Fruit fly (Drosophila melanogaster) whole organism, embryonic: ENCODE results near the gene PpV.
A peak's percentile ranks its signal among the peaks of the same experiment; 100 is the strongest.

Experiments
- ATbp ChIP-seq: fragments of 200-800 bp; sonication (Bioruptor generic); optimal IDR thresholded peaks from 2 replicates; lab custom pipeline; 2017; ENCODE audit warnings: missing biosample characterization, mild to moderate bottlenecking, missing genetic modification characterization, missing genetic modification reagents
- Antp ChIP-seq: fragments of 200-800 bp; sonication (Bioruptor generic); optimal IDR thresholded peaks from 3 replicates; lab custom pipeline; 2016; ENCODE audit warnings: missing biosample characterization, missing genetic modification characterization
- Awh ChIP-seq: fragments of 200-800 bp; sonication (Bioruptor generic); IDR thresholded peaks from 2 replicates; pipeline ENCODE4, ENCODE4 v1.3.6; 2022; ENCODE audit warnings: missing biosample characterization, missing genetic modification characterization
- Blimp-1 ChIP-seq: fragments of 200-800 bp; sonication (Bioruptor generic); optimal IDR thresholded peaks from 3 replicates; lab custom pipeline; 2018; ENCODE audit warnings: missing biosample characterization, missing genetic modification characterization, mild to moderate bottlenecking, moderate library complexity, missing genetic modification reagents
- C15 ChIP-seq: fragments of 200-800 bp; sonication (Bioruptor generic); IDR thresholded peaks from 3 replicates; pipeline ENCODE4 v1.3.6; 2022; ENCODE audit warnings: missing biosample characterization, missing genetic modification characterization
- CG10147 ChIP-seq: fragments of 200-800 bp; sonication (Bioruptor generic); optimal IDR thresholded peaks from 2 replicates; lab custom pipeline; 2019; ENCODE audit warnings: missing biosample characterization, mild to moderate bottlenecking, missing genetic modification characterization, moderate library complexity
- CG10209 ChIP-seq: fragments of 200-800 bp; sonication (Bioruptor generic); optimal IDR thresholded peaks from 3 replicates; lab custom pipeline; 2017; ENCODE audit warnings: missing biosample characterization, mild to moderate bottlenecking, missing genetic modification characterization, missing genetic modification reagents
- CG10366 ChIP-seq: fragments of 200-800 bp; sonication (Bioruptor generic); IDR thresholded peaks from 2 replicates; pipeline ENCODE4 v1.3.6; 2022; ENCODE audit warnings: missing biosample characterization, missing genetic modification characterization
- CG12769 ChIP-seq: fragments of 200-800 bp; sonication (Bioruptor generic); optimal IDR thresholded peaks from 2 replicates; lab custom pipeline; 2019; ENCODE audit warnings: missing biosample characterization, mild to moderate bottlenecking, missing genetic modification characterization, moderate library complexity
- CG1529 ChIP-seq: fragments of 200-800 bp; sonication (Bioruptor generic); optimal IDR thresholded peaks from 3 replicates; lab custom pipeline; 2018; ENCODE audit warnings: missing biosample characterization, missing genetic modification characterization
- CG15479 ChIP-seq: fragments of 200-800 bp; sonication (Bioruptor generic); optimal IDR thresholded peaks from 3 replicates; lab custom pipeline; 2019; ENCODE audit warnings: missing biosample characterization, mild to moderate bottlenecking, missing genetic modification characterization, moderate library complexity
- CG1602 ChIP-seq: fragments of 200-800 bp; sonication (Bioruptor generic); optimal IDR thresholded peaks from 3 replicates; lab custom pipeline; 2016; ENCODE audit warnings: missing biosample characterization, missing genetic modification characterization
- CG1603 ChIP-seq: fragments of 200-800 bp; sonication (Bioruptor generic); optimal IDR thresholded peaks from 2 replicates; lab custom pipeline; 2019; ENCODE audit warnings: missing biosample characterization, mild to moderate bottlenecking, missing genetic modification characterization, moderate library complexity
- CG2129 ChIP-seq: fragments of 200-800 bp; sonication (Bioruptor generic); IDR thresholded peaks from 2 replicates; pipeline ENCODE4 v1.3.6; 2022; ENCODE audit warnings: missing biosample characterization, missing genetic modification characterization; ENCODE audit not compliant: partially characterized antibody
- CG34224 ChIP-seq: fragments of 200-800 bp; sonication (Bioruptor generic); IDR thresholded peaks from 3 replicates; pipeline ENCODE4 v1.3.6; 2022; ENCODE audit warnings: missing biosample characterization, missing genetic modification characterization; ENCODE audit not compliant: partially characterized antibody
- CG6175 ChIP-seq: fragments of 200-800 bp; sonication (Bioruptor generic); IDR thresholded peaks from 3 replicates; pipeline ENCODE4 v1.3.6; 2022; ENCODE audit warnings: missing biosample characterization, missing genetic modification characterization
- CG8388 ChIP-seq: fragments of 200-800 bp; sonication (Bioruptor generic); optimal IDR thresholded peaks from 2 replicates; lab custom pipeline; 2019; ENCODE audit warnings: missing biosample characterization, mild to moderate bottlenecking, missing genetic modification characterization, moderate library complexity
- CG9876 ChIP-seq: fragments of 200-800 bp; sonication (Bioruptor generic); optimal IDR thresholded peaks from 2 replicates; lab custom pipeline; 2016; ENCODE audit warnings: missing biosample characterization, missing genetic modification characterization
- Dad ChIP-seq: fragments of 200-800 bp; sonication (Bioruptor generic); optimal IDR thresholded peaks from 3 replicates; lab custom pipeline; 2016; ENCODE audit warnings: missing biosample characterization, missing genetic modification characterization
- Dip2 ChIP-seq: fragments of 200-800 bp; sonication (Bioruptor generic); IDR thresholded peaks from 2 replicates; pipeline ENCODE4 v1.3.6; 2022; ENCODE audit warnings: missing biosample characterization, missing genetic modification characterization
- ERR ChIP-seq: fragments of 200-800 bp; sonication (Bioruptor generic); optimal IDR thresholded peaks from 2 replicates; lab custom pipeline; 2016; ENCODE audit warnings: missing biosample characterization, missing genetic modification characterization
- HmgZ ChIP-seq: fragments of 200-800 bp; sonication (Bioruptor generic); optimal IDR thresholded peaks from 2 replicates; lab custom pipeline; 2018; ENCODE audit warnings: missing biosample characterization, mild to moderate bottlenecking, missing genetic modification characterization
- Hr51 ChIP-seq, 2 experiments: fragments of 200-800 bp; sonication (Bioruptor generic); optimal IDR thresholded peaks; 2 replicates in 1 of 2; 3 replicates in 1 of 2; lab custom pipeline; 2016 to 2018; ENCODE audit warnings: missing biosample characterization in 2 of 2, missing genetic modification characterization in 2 of 2, mild to moderate bottlenecking in 1 of 2, moderate library complexity in 1 of 2
- Hsf ChIP-seq: fragments of 200-800 bp; sonication (Bioruptor generic); optimal IDR thresholded peaks from 3 replicates; lab custom pipeline; 2016; ENCODE audit warnings: missing biosample characterization, missing genetic modification characterization
- NC2α ChIP-seq: fragments of 200-800 bp; sonication (Bioruptor generic); optimal IDR thresholded peaks from 2 replicates; lab custom pipeline; 2016; ENCODE audit warnings: missing biosample characterization, missing genetic modification characterization
- NK7.1 ChIP-seq: fragments of 200-800 bp; sonication (Bioruptor generic); optimal IDR thresholded peaks from 3 replicates; lab custom pipeline; 2016; ENCODE audit warnings: missing biosample characterization, missing genetic modification characterization
- Oli ChIP-seq: fragments of 200-800 bp; sonication (Bioruptor generic); optimal IDR thresholded peaks from 2 replicates; lab custom pipeline; 2018; ENCODE audit warnings: missing biosample characterization, mild to moderate bottlenecking, missing genetic modification characterization, moderate library complexity
- Ptx1 ChIP-seq: fragments of 200-800 bp; sonication (Bioruptor generic); IDR thresholded peaks from 2 replicates; pipeline ENCODE4 v1.3.6; 2022; ENCODE audit warnings: missing biosample characterization, missing genetic modification characterization
- Side ChIP-seq: fragments of 200-800 bp; sonication (Bioruptor generic); optimal IDR thresholded peaks from 2 replicates; lab custom pipeline; 2016; ENCODE audit warnings: missing biosample characterization, missing genetic modification characterization
- Six4 ChIP-seq: fragments of 200-800 bp; sonication (Bioruptor generic); optimal IDR thresholded peaks from 2 replicates; lab custom pipeline; 2016; ENCODE audit warnings: missing biosample characterization, missing genetic modification characterization
- Spps ChIP-seq: fragments of 200-800 bp; sonication (Bioruptor generic); optimal IDR thresholded peaks from 2 replicates; lab custom pipeline; 2018; ENCODE audit warnings: missing biosample characterization, mild to moderate bottlenecking, missing genetic modification characterization
- Sry-β ChIP-seq: fragments of 200-800 bp; sonication (Bioruptor generic); optimal IDR thresholded peaks from 2 replicates; lab custom pipeline; 2018; ENCODE audit warnings: missing biosample characterization, mild to moderate bottlenecking, missing genetic modification characterization, moderate library complexity
- Stat92E ChIP-seq, 3 experiments: fragments of >200 bp in 2 of 3; fragments of 200-800 bp in 1 of 3; sonication (Bioruptor generic) in 1 of 3; optimal IDR thresholded peaks; 2 replicates each; lab custom pipeline; 2017 to 2019; ENCODE audit warnings: missing biosample characterization in 3 of 3, missing genetic modification characterization in 3 of 3, mild to moderate bottlenecking in 1 of 3, moderate library complexity in 1 of 3
- Vsx1 ChIP-seq: fragments of 200-800 bp; sonication (Bioruptor generic); optimal IDR thresholded peaks from 2 replicates; lab custom pipeline; 2017; ENCODE audit warnings: missing biosample characterization, mild to moderate bottlenecking, missing genetic modification characterization, missing genetic modification reagents
- ase ChIP-seq: fragments of 200-800 bp; sonication (Bioruptor generic); IDR thresholded peaks from 3 replicates; pipeline ENCODE4 v1.3.6; 2022; ENCODE audit warnings: missing biosample characterization, missing genetic modification characterization
- bigmax ChIP-seq: fragments of 200-800 bp; sonication (Bioruptor generic); optimal IDR thresholded peaks from 2 replicates; lab custom pipeline; 2018; ENCODE audit warnings: missing biosample characterization, mild to moderate bottlenecking, missing genetic modification characterization
- chm ChIP-seq: fragments of 200-800 bp; sonication (Bioruptor generic); IDR thresholded peaks from 2 replicates; pipeline ENCODE4 v1.3.6; 2022; ENCODE audit warnings: missing biosample characterization, missing genetic modification characterization
- crp ChIP-seq, 2 experiments: fragments of 200-800 bp; sonication (Bioruptor generic); optimal IDR thresholded peaks; 2 replicates in 1 of 2; 3 replicates in 1 of 2; lab custom pipeline; 2017; ENCODE audit warnings: missing biosample characterization in 2 of 2, missing genetic modification characterization in 2 of 2, mild to moderate bottlenecking in 1 of 2, moderate library complexity in 1 of 2
- danr ChIP-seq: fragments of 200-800 bp; sonication (Bioruptor generic); IDR thresholded peaks from 2 replicates; pipeline ENCODE4 v1.3.6; 2022; ENCODE audit warnings: missing biosample characterization, missing genetic modification characterization
- esg ChIP-seq: fragments of 200-800 bp; sonication (Bioruptor generic); conservative IDR thresholded peaks from 2 replicates; pipeline ENCODE4 v1.3.6; 2022; ENCODE audit warnings: missing biosample characterization, missing genetic modification characterization
- eyg ChIP-seq: fragments of 200-800 bp; sonication (Bioruptor generic); optimal IDR thresholded peaks from 3 replicates; lab custom pipeline; 2016; ENCODE audit warnings: missing biosample characterization, missing genetic modification characterization
- fd102C ChIP-seq: fragments of 200-800 bp; sonication (Bioruptor generic); optimal IDR thresholded peaks from 2 replicates; lab custom pipeline; 2018; ENCODE audit warnings: missing biosample characterization, mild to moderate bottlenecking, missing genetic modification characterization, moderate library complexity
- her ChIP-seq: fragments of 200-800 bp; sonication (Bioruptor generic); optimal IDR thresholded peaks from 2 replicates; lab custom pipeline; 2016; ENCODE audit warnings: missing biosample characterization, missing genetic modification characterization
- klu ChIP-seq: fragments of 200-800 bp; sonication (Bioruptor generic); IDR thresholded peaks from 2 replicates; pipeline ENCODE4 v1.3.6; 2022; ENCODE audit warnings: missing biosample characterization, missing genetic modification characterization
- peb ChIP-seq: fragments of 200-800 bp; sonication (Bioruptor generic); IDR thresholded peaks from 2 replicates; pipeline ENCODE4 v1.3.6; 2022; ENCODE audit warnings: missing biosample characterization, missing genetic modification characterization
- prd ChIP-seq, 3 experiments: fragments of >200 bp in 2 of 3; fragments of 200-800 bp in 1 of 3; sonication (Bioruptor generic) in 1 of 3; optimal IDR thresholded peaks in 2 of 3; IDR thresholded peaks in 1 of 3; 2 replicates in 2 of 3; 3 replicates in 1 of 3; pipeline versions ENCODE4 v1.3.6 to Lab custom; 2017 to 2022; ENCODE audit warnings: missing biosample characterization in 1 of 3, missing genetic modification characterization in 1 of 3
- slbo ChIP-seq: fragments of 200-800 bp; sonication (Bioruptor generic); IDR thresholded peaks from 2 replicates; pipeline ENCODE4 v1.3.6; 2022; ENCODE audit warnings: missing biosample characterization, missing genetic modification characterization
- toy ChIP-seq: fragments of 200-800 bp; sonication (Bioruptor generic); IDR thresholded peaks from 2 replicates; pipeline ENCODE4 v1.3.6; 2022; ENCODE audit warnings: missing biosample characterization, missing genetic modification characterization
- trh ChIP-seq: fragments of 200-800 bp; sonication (Bioruptor generic); optimal IDR thresholded peaks from 2 replicates; lab custom pipeline; 2016; ENCODE audit warnings: missing biosample characterization, missing genetic modification characterization
- vfl ChIP-seq: fragments of 200-800 bp; sonication (Bioruptor generic); optimal IDR thresholded peaks from 2 replicates; lab custom pipeline; 2016; ENCODE audit warnings: missing biosample characterization, missing genetic modification characterization
- yki ChIP-seq: fragments of >200 bp; optimal IDR thresholded peaks from 3 replicates; lab custom pipeline; 2018

Gene PpV

DNA sequence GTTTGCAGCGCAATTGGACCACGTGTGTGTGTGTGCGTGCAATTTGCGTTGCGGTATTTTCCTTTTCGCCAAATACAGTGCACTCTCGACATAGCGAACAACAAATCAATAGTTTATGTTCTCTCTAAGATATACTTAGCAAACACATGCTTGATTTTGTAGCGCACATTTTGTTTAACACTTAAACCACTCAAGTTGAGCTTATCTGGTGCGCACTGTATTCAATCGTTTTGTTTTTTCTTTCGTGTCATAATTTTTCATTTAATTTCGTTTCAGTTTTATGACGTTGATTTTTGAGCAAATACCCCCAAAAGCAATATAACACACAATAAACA, 6.4 kb downstream of the PpV start (continued):
- TF ChIP-seq trh (GFP tag; lab: Kevin White, UChicago) (peak; percentile 34), crp (GFP tag; optimal IDR thresholded peaks at IDR 0.05; lab: Kevin White, UChicago) (no peak), chm (GFP tag; lab: Robert Waterston, UW) (peak; percentile 91), CG1602 (GFP tag; lab: Kevin White, UChicago) (peak; percentile 65), her (GFP tag; lab: Kevin White, UChicago) (peak; percentile 88), danr (GFP tag; lab: Robert Waterston, UW) (peak; percentile 77), yki (lab: Kevin White, UChicago) (no peak), Blimp-1 (GFP tag; lab: Kevin White, UChicago) (peak; percentile 64), toy (GFP tag; lab: Robert Waterston, UW) (peak; percentile 78; the same call in 1 of the 2 replicates), Hr51 (GFP tag; optimal IDR thresholded peaks at IDR 0.05; lab: Kevin White, UChicago) (peak; percentile 76 to 86), CG2129 (no peak), Awh (peak; percentile 79), Sry-β (no peak), CG1529 (GFP tag; lab: Kevin White, UChicago) (peak; percentile 34), HmgZ (tag; lab: Kevin White, UChicago) (peak; percentile 93), CG10147 (GFP tag; lab: Kevin White, UChicago) (peak; percentile 67), Six4 (GFP tag; lab: Kevin White, UChicago) (peak; percentile 62), NC2α (peak; percentile 16), CG8388 (GFP tag; lab: Kevin White, UChicago) (peak; percentile 63), CG1603 (tag; lab: Kevin White, UChicago) (peak; percentile 81), eyg (peak; percentile 70), Stat92E (GFP tag; optimal IDR thresholded peaks at IDR 0.05; lab: Kevin White, UChicago) (no peak), CG10366 (GFP tag; lab: Robert Waterston, UW) (peak; percentile 92), CG6175 (peak; percentile 83), Dip2 (GFP tag; lab: Robert Waterston, UW) (no peak; the same call in 1 of the 2 replicates), esg (GFP tag; lab: Robert Waterston, UW) (peak; percentile 74), Spps (no peak), ERR (GFP tag; lab: Kevin White, UChicago) (peak; percentile 85), Side (GFP tag; lab: Kevin White, UChicago) (peak; percentile 85), fd102C (no peak), Oli (tag; lab: Kevin White, UChicago) (peak; percentile 82), CG34224 (no peak), CG10209 (GFP tag; lab: Kevin White, UChicago) (peak; percentile 82), Vsx1 (GFP tag; lab: Kevin White, UChicago) (peak; percentile 42), bigmax (GFP tag; lab: Kevin White, UChicago) (no peak), Ptx1 (GFP tag; lab: Robert Waterston, UW) (peak; percentile 91), Dad (GFP tag; lab: Kevin White, UChicago) (peak; percentile 76), peb (GFP tag; lab: Robert Waterston, UW) (peak; percentile 41; the same call in 1 of the 2 replicates), slbo (GFP tag; lab: Robert Waterston, UW) (peak; percentile 96), klu (GFP tag; lab: Robert Waterston, UW) (peak; percentile 78), prd (optimal IDR thresholded peaks at IDR 0.05; lab: Kevin White, UChicago) (no peak), prd (GFP tag; IDR thresholded peaks at IDR 0.05; lab: Robert Waterston, UW) (peak; percentile 92), Hsf (GFP tag; lab: Kevin White, UChicago) (peak; percentile 89), C15 (peak; percentile 76), CG12769 (tag; lab: Kevin White, UChicago) (peak; percentile 95), CG9876 (GFP tag; lab: Kevin White, UChicago) (peak; percentile 68), ase (peak; percentile 84), vfl (peak; percentile 81), NK7.1 (GFP tag; lab: Kevin White, UChicago) (peak; percentile 83), Antp (GFP tag; lab: Kevin White, UChicago) (peak; percentile 89), CG15479 (GFP tag; lab: Kevin White, UChicago) (no peak), ATbp (GFP tag; lab: Kevin White, UChicago) (peak; percentile 71)
